Worm (Caenorhabditis elegans) whole organism, L1 larva: ENCODE data around the gene T21C9.9.

Experiments
- blmp-1 ChIP-seq: fragments of 150-350 bp; optimal IDR thresholded peaks from 2 replicates; lab custom pipeline; 2014; ENCODE audit warnings: missing biosample characterization, missing genetic modification characterization
- elt-2 ChIP-seq: sonication (generic microtip); optimal IDR thresholded peaks from 2 replicates; lab custom pipeline; 2016; ENCODE audit warnings: missing genetic modification characterization, mild to moderate bottlenecking, inconsistent platforms, missing compliant biosample characterization, missing genetic modification reagents
- lin-35 ChIP-seq, 2 experiments: fragments of 150-350 bp; optimal IDR thresholded peaks; 2 replicates each; lab custom pipeline; 2014; ENCODE audit warnings: missing biosample characterization in 2 of 2, missing genetic modification characterization in 2 of 2, missing genetic modification reagents in 2 of 2
- lin-39 ChIP-seq: fragments of 150-350 bp; optimal IDR thresholded peaks from 2 replicates; lab custom pipeline; 2014; ENCODE audit warnings: missing biosample characterization, missing genetic modification reagents, missing genetic modification characterization
- nhr-28 ChIP-seq: fragments of 150-350 bp; optimal IDR thresholded peaks from 2 replicates; lab custom pipeline; 2014; ENCODE audit warnings: missing biosample characterization, missing genetic modification characterization
- pag-3 ChIP-seq: sonication (generic microtip); optimal IDR thresholded peaks from 2 replicates; lab custom pipeline; 2017; ENCODE audit warnings: missing genetic modification characterization, mild to moderate bottlenecking, missing compliant biosample characterization, antibody characterized with exemption, borderline replicate concordance; ENCODE audit not compliant: insufficient read depth

- TF ChIP-seq blmp-1 (tag; lab: Kevin White, UChicago) (peak; percentile 12), nhr-28 (tag; lab: Kevin White, UChicago) (no peak), lin-35 (GFP tag; optimal IDR thresholded peaks at IDR 0.05; lab: Kevin White, UChicago) (peak in 1 of 2 experiments; percentile 26), lin-39 (tag; lab: Kevin White, UChicago) (no peak), elt-2 (no peak), pag-3 (tag; lab: Kevin White, UChicago) (no peak)
These were observed 6.3 kb upstream of the T21C9.9 start, which contains the start of gene scpl-4 for ce11 chrV:10598670-10599154.
